Worm (Caenorhabditis elegans): ENCODE data around the gene rbm-42.

ce11 chrIII:5200349-5200748 is 47.3 kb upstream of the rbm-42 start:
- TF ChIP-seq ceh-18 (tag; optimal IDR thresholded peaks at IDR 0.05) (no peak), Y22D7AL.16 (tag; optimal IDR thresholded peaks at IDR 0.05) (no peak), nhr-11 (tag; optimal IDR thresholded peaks at IDR 0.05) (no peak), nhr-232 (tag; optimal IDR thresholded peaks at IDR 0.05) (no peak), ama-1 (optimal IDR thresholded peaks at IDR 0.05) (no peak), pha-4 (tag; optimal IDR thresholded peaks at IDR 0.05) (no peak), hlh-30 (tag; optimal IDR thresholded peaks at IDR 0.05; ENCODE audit: insufficient read depth) (no peak), sox-2 (GFP tag; IDR thresholded peaks at IDR 0.05) (no peak), fkh-10 (GFP tag; optimal IDR thresholded peaks at IDR 0.05) (no peak), tbx-7 (tag; optimal IDR thresholded peaks at IDR 0.05) (no peak), ceh-24 (tag; optimal IDR thresholded peaks at IDR 0.05) (no peak)
